Worm (Caenorhabditis elegans): Measurements from ENCODE around the gene clpp-1.
A peak's percentile ranks its signal among the peaks of the same experiment; 100 is the strongest.

clpp-1 gene

DNA sequence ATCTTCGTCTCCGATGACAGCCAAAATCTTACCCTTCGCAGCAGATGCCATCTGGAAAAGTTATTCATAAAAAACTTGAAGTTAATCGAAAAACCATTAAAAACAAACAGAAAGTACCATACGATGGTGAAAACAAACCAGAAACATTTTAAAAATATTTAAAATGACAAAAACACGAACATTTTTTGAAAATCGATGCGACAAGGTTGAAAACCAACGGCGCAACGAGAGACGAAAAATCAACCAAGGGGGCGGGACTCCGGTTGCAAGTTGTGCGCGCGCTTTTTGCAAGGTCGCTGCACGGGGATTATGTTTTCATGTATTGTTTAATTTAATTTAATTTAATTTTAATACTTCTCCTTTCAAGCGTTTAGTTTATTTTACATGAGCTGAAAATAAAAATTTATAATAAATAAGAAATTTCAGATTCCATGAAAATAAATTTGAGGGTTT is 1.0 kb upstream of the clpp-1 start, which contains the start of gene vha-9:
TSS of gene vha-9 (minus strand) at position 51 of the 453 bp plus-strand sequence.
- TF ChIP-seq nhr-6 (tag; optimal IDR thresholded peaks at IDR 0.05) (no peak), aly-2 (tag; optimal IDR thresholded peaks at IDR 0.05) (no peak), sma-3 (GFP tag; optimal IDR thresholded peaks at IDR 0.05) (peak; percentile 76), unc-39 (tag; optimal IDR thresholded peaks at IDR 0.05) (no peak), lin-11 (tag; optimal IDR thresholded peaks at IDR 0.05) (peak; percentile 83), nhr-12 (tag; optimal IDR thresholded peaks at IDR 0.05) (no peak), ztf-11 (tag; optimal IDR thresholded peaks at IDR 0.05) (no peak), skn-1 (tag; optimal IDR thresholded peaks at IDR 0.05) (peak; percentile 51), Y55F3AM.14 (GFP tag; optimal IDR thresholded peaks at IDR 0.05) (no peak), ZK546.5 (tag; optimal IDR thresholded peaks at IDR 0.05) (no peak), nhr-77 (tag; optimal IDR thresholded peaks at IDR 0.05) (no peak), C34F6.9 (tag; optimal IDR thresholded peaks at IDR 0.05) (peak; percentile 71), lin-13 (GFP tag; optimal IDR thresholded peaks at IDR 0.05) (peak; percentile 79), R02D3.7 (tag; optimal IDR thresholded peaks at IDR 0.05) (no peak), mdl-1 (tag; optimal IDR thresholded peaks at IDR 0.05) (no peak), nhr-237 (tag; optimal IDR thresholded peaks at IDR 0.05) (no peak), unc-55 (GFP tag; optimal IDR thresholded peaks at IDR 0.05) (peak; percentile 86), nhr-129 (tag; optimal IDR thresholded peaks at IDR 0.05) (peak; percentile 40), elt-1 (tag; optimal IDR thresholded peaks at IDR 0.05) (no peak), nhr-10 (tag; optimal IDR thresholded peaks at IDR 0.05) (no peak), nhr-11 (tag; optimal IDR thresholded peaks at IDR 0.05) (no peak), mbf-1 (tag; optimal IDR thresholded peaks at IDR 0.05) (no peak), F13H6.1 (tag; optimal IDR thresholded peaks at IDR 0.05) (peak; percentile 77), dmd-4 (tag; optimal IDR thresholded peaks at IDR 0.05) (no peak), ceh-82 (tag; optimal IDR thresholded peaks at IDR 0.05) (no peak), mab-5 (tag; optimal IDR thresholded peaks at IDR 0.05) (peak; percentile 9), snpc-4 (tag; optimal IDR thresholded peaks at IDR 0.05) (peak; percentile 39), elt-3 (tag; optimal IDR thresholded peaks at IDR 0.05) (no peak), zag-1 (tag; optimal IDR thresholded peaks at IDR 0.05) (no peak), nhr-21 (tag; optimal IDR thresholded peaks at IDR 0.05) (peak; percentile 36), lin-39 (tag; optimal IDR thresholded peaks at IDR 0.05) (no peak), crh-2 (tag; optimal IDR thresholded peaks at IDR 0.05) (peak; percentile 69), sma-9 (GFP tag; optimal IDR thresholded peaks at IDR 0.05) (peak; percentile 80), sma-9 (tag; optimal IDR thresholded peaks at IDR 0.05) (no peak), ztf-4 (tag; optimal IDR thresholded peaks at IDR 0.05) (peak; percentile 63), nhr-23 (tag; optimal IDR thresholded peaks at IDR 0.05) (no peak), ama-1 (optimal IDR thresholded peaks at IDR 0.05) (peak; percentile 44), peb-1 (tag; optimal IDR thresholded peaks at IDR 0.05) (no peak), unc-62 (GFP tag; optimal IDR thresholded peaks at IDR 0.05) (no peak), ztf-1 (GFP tag; conservative IDR thresholded peaks at IDR 0.05) (no peak), egl-27 (tag; optimal IDR thresholded peaks at IDR 0.05) (no peak), lsy-2 (tag; optimal IDR thresholded peaks at IDR 0.05) (peak; percentile 13 to 76), gmeb-1 (tag; optimal IDR thresholded peaks at IDR 0.05) (peak; percentile 81), blmp-1 (tag; optimal IDR thresholded peaks at IDR 0.05; ENCODE audit: insufficient read depth) (peak; percentile 38), ceh-16 (tag; optimal IDR thresholded peaks at IDR 0.05) (no peak), fos-1 (tag; optimal IDR thresholded peaks at IDR 0.05) (peak; percentile 38), alr-1 (tag; optimal IDR thresholded peaks at IDR 0.05) (no peak), sem-4 (tag; optimal IDR thresholded peaks at IDR 0.05) (no peak), nhr-25 (tag; optimal IDR thresholded peaks at IDR 0.05) (no peak)
